Fruit fly (Drosophila melanogaster) whole organism, embryonic: ENCODE measurements around the gene SsRbeta.

Source experiments
- Adf1 ChIP-seq: fragments of 200-800 bp; sonication (Bioruptor generic); IDR thresholded peaks from 2 replicates; pipeline ENCODE4 v1.3.6; 2022; ENCODE audit warnings: missing biosample characterization, missing genetic modification characterization
- CG10209 ChIP-seq: fragments of 200-800 bp; sonication (Bioruptor generic); optimal IDR thresholded peaks from 3 replicates; lab custom pipeline; 2017; ENCODE audit warnings: missing biosample characterization, mild to moderate bottlenecking, missing genetic modification characterization, missing genetic modification reagents
- CG10274 ChIP-seq: fragments of 200-800 bp; sonication (Bioruptor generic); optimal IDR thresholded peaks from 3 replicates; lab custom pipeline; 2017; ENCODE audit warnings: missing biosample characterization, mild to moderate bottlenecking, missing genetic modification characterization
- CG10565 ChIP-seq: fragments of 200-800 bp; sonication (Bioruptor generic); optimal IDR thresholded peaks from 3 replicates; lab custom pipeline; 2016; ENCODE audit warnings: missing biosample characterization, mild to moderate bottlenecking, missing genetic modification characterization
- CG11398 ChIP-seq: fragments of 200-800 bp; sonication (Bioruptor generic); optimal IDR thresholded peaks from 2 replicates; lab custom pipeline; 2016; ENCODE audit warnings: missing biosample characterization, missing genetic modification characterization
- CG12219 ChIP-seq: fragments of 200-800 bp; sonication (Bioruptor generic); optimal IDR thresholded peaks from 3 replicates; lab custom pipeline; 2018; ENCODE audit warnings: missing biosample characterization, mild to moderate bottlenecking, missing genetic modification characterization
- CG12391 ChIP-seq: fragments of 200-800 bp; sonication (Bioruptor generic); optimal IDR thresholded peaks from 3 replicates; lab custom pipeline; 2018; ENCODE audit warnings: missing biosample characterization, mild to moderate bottlenecking, missing genetic modification characterization, moderate library complexity
- CG13894 ChIP-seq: fragments of 200-800 bp; sonication (Bioruptor generic); optimal IDR thresholded peaks from 3 replicates; lab custom pipeline; 2018; ENCODE audit warnings: missing biosample characterization, mild to moderate bottlenecking, missing genetic modification characterization, moderate library complexity
- CG14050 ChIP-seq: fragments of 200-800 bp; sonication (Bioruptor generic); IDR thresholded peaks from 3 replicates; pipeline ENCODE4 v1.3.6; 2022; ENCODE audit warnings: missing biosample characterization, missing genetic modification characterization
- CG14667 ChIP-seq: fragments of 200-800 bp; sonication (Bioruptor generic); IDR thresholded peaks from 2 replicates; pipeline ENCODE4 v1.3.6; 2022; ENCODE audit warnings: missing biosample characterization, missing genetic modification characterization
- CG16813 ChIP-seq: fragments of 200-800 bp; sonication (Bioruptor generic); IDR thresholded peaks from 3 replicates; pipeline ENCODE4 v1.3.6; 2022; ENCODE audit warnings: missing biosample characterization, missing genetic modification characterization; ENCODE audit not compliant: partially characterized antibody
- CG17829 ChIP-seq: fragments of 200-800 bp; optimal IDR thresholded peaks from 2 replicates; lab custom pipeline; 2019; ENCODE audit warnings: missing biosample characterization, mild to moderate bottlenecking, missing genetic modification characterization, moderate library complexity
- CG2678 ChIP-seq: fragments of 200-800 bp; sonication (Bioruptor generic); optimal IDR thresholded peaks from 3 replicates; lab custom pipeline; 2019; ENCODE audit warnings: missing biosample characterization, mild to moderate bottlenecking, missing genetic modification characterization, moderate library complexity
- CG33213 ChIP-seq: fragments of 200-800 bp; sonication (Bioruptor generic); optimal IDR thresholded peaks from 3 replicates; lab custom pipeline; 2016; ENCODE audit warnings: missing biosample characterization, missing genetic modification characterization
- CG42726 ChIP-seq: fragments of 200-800 bp; sonication (Bioruptor generic); IDR thresholded peaks from 2 replicates; pipeline ENCODE4 v1.3.6; 2022; ENCODE audit warnings: missing biosample characterization, missing genetic modification characterization; ENCODE audit not compliant: partially characterized antibody
- CG4282 ChIP-seq: fragments of 200-800 bp; sonication (Bioruptor generic); optimal IDR thresholded peaks from 2 replicates; lab custom pipeline; 2016; ENCODE audit warnings: missing biosample characterization, missing genetic modification characterization
- CG4707 ChIP-seq: fragments of 200-800 bp; sonication (Bioruptor generic); optimal IDR thresholded peaks from 2 replicates; lab custom pipeline; 2018; ENCODE audit warnings: missing biosample characterization, mild to moderate bottlenecking, missing genetic modification characterization, moderate library complexity
- CG6854 ChIP-seq: fragments of 200-800 bp; sonication (Bioruptor generic); optimal IDR thresholded peaks from 3 replicates; lab custom pipeline; 2017; ENCODE audit warnings: missing biosample characterization, mild to moderate bottlenecking, missing genetic modification characterization
- CG8359 ChIP-seq: fragments of 200-800 bp; sonication (Bioruptor generic); optimal IDR thresholded peaks from 2 replicates; lab custom pipeline; 2017; ENCODE audit warnings: missing biosample characterization, mild to moderate bottlenecking, missing genetic modification characterization, borderline replicate concordance
- CG8388 ChIP-seq: fragments of 200-800 bp; sonication (Bioruptor generic); optimal IDR thresholded peaks from 2 replicates; lab custom pipeline; 2019; ENCODE audit warnings: missing biosample characterization, mild to moderate bottlenecking, missing genetic modification characterization, moderate library complexity
- CG9215 ChIP-seq: fragments of 200-800 bp; sonication (Bioruptor generic); IDR thresholded peaks from 2 replicates; pipeline ENCODE4 v1.3.6; 2022; ENCODE audit warnings: missing biosample characterization, missing genetic modification characterization
- Doc2 ChIP-seq: fragments of 200-800 bp; sonication (Bioruptor generic); IDR thresholded peaks from 2 replicates; pipeline ENCODE4 v1.3.6; 2022; ENCODE audit warnings: missing biosample characterization, missing genetic modification characterization
- Dref ChIP-seq: fragments of 200-800 bp; sonication (Bioruptor generic); IDR thresholded peaks from 2 replicates; pipeline ENCODE4 v1.3.6; 2022; ENCODE audit warnings: missing biosample characterization, missing genetic modification characterization
- ERR ChIP-seq: fragments of 200-800 bp; sonication (Bioruptor generic); optimal IDR thresholded peaks from 2 replicates; lab custom pipeline; 2016; ENCODE audit warnings: missing biosample characterization, missing genetic modification characterization
- Ets65A ChIP-seq: fragments of 200-800 bp; sonication (Bioruptor generic); peaks from one replicate; lab custom pipeline; 2016; ENCODE audit warnings: missing biosample characterization, missing genetic modification characterization
- Fer2 ChIP-seq: fragments of 200-800 bp; sonication (Bioruptor generic); optimal IDR thresholded peaks from 2 replicates; lab custom pipeline; 2018; ENCODE audit warnings: missing biosample characterization, mild to moderate bottlenecking, missing genetic modification characterization, moderate library complexity
- HLHmδ ChIP-seq: fragments of 200-800 bp; sonication (Bioruptor generic); optimal IDR thresholded peaks from 2 replicates; lab custom pipeline; 2018; ENCODE audit warnings: missing biosample characterization, mild to moderate bottlenecking, missing genetic modification characterization, moderate library complexity
- Hand ChIP-seq: fragments of 200-800 bp; sonication (Bioruptor generic); optimal IDR thresholded peaks from 2 replicates; lab custom pipeline; 2017; ENCODE audit warnings: mild to moderate bottlenecking, missing biosample characterization, missing genetic modification reagents, missing genetic modification characterization
- Hr3 ChIP-seq: fragments of 200-800 bp; sonication (Bioruptor generic); optimal IDR thresholded peaks from 3 replicates; lab custom pipeline; 2016; ENCODE audit warnings: missing biosample characterization, missing genetic modification characterization
- Hr78 ChIP-seq, 2 experiments: fragments of 200-800 bp in 1 of 2; fragments of >200 bp in 1 of 2; sonication (Bioruptor generic) in 1 of 2; optimal IDR thresholded peaks; 2 replicates each; lab custom pipeline; 2017 to 2019; ENCODE audit warnings: missing biosample characterization in 2 of 2, missing genetic modification characterization in 2 of 2, mild to moderate bottlenecking in 1 of 2, moderate library complexity in 1 of 2
- Mes4 ChIP-seq: fragments of 200-800 bp; sonication (Bioruptor generic); optimal IDR thresholded peaks from 2 replicates; lab custom pipeline; 2016; ENCODE audit warnings: missing biosample characterization, missing genetic modification characterization
- NfI ChIP-seq: fragments of 200-800 bp; sonication (Bioruptor generic); optimal IDR thresholded peaks from 3 replicates; lab custom pipeline; 2018; ENCODE audit warnings: missing biosample characterization, mild to moderate bottlenecking, missing genetic modification characterization, moderate library complexity
- Pdp1 ChIP-seq, 2 experiments: fragments of 200-800 bp; sonication (Bioruptor generic); optimal IDR thresholded peaks; 3 replicates each; lab custom pipeline; 2016; ENCODE audit warnings: missing biosample characterization in 2 of 2, missing genetic modification characterization in 2 of 2, mild to moderate bottlenecking in 1 of 2, moderate library complexity in 1 of 2
- Ravus ChIP-seq: fragments of 200-800 bp; sonication (Bioruptor generic); IDR thresholded peaks from 2 replicates; pipeline ENCODE4 v1.3.6; 2022; ENCODE audit warnings: missing biosample characterization, missing genetic modification characterization
- ac ChIP-seq: fragments of 200-800 bp; sonication (Bioruptor generic); optimal IDR thresholded peaks from 3 replicates; lab custom pipeline; 2017; ENCODE audit warnings: missing biosample characterization, mild to moderate bottlenecking, missing genetic modification characterization
- al ChIP-seq: fragments of 200-800 bp; sonication (Bioruptor generic); IDR thresholded peaks from 2 replicates; pipeline ENCODE4 v1.3.6; 2022; ENCODE audit warnings: missing biosample characterization, missing genetic modification characterization
- br ChIP-seq: fragments of >200 bp; optimal IDR thresholded peaks from 2 replicates; lab custom pipeline; 2017
- cas ChIP-seq: fragments of 200-800 bp; sonication (Bioruptor generic); IDR thresholded peaks from 2 replicates; pipeline ENCODE4 v1.3.6; 2022; ENCODE audit warnings: missing biosample characterization, missing genetic modification characterization
- crol ChIP-seq: fragments of 200-800 bp; sonication (Bioruptor generic); IDR thresholded peaks from 2 replicates; pipeline ENCODE4 v1.3.6; 2022; ENCODE audit warnings: missing biosample characterization, missing genetic modification characterization
- danr ChIP-seq: fragments of 200-800 bp; sonication (Bioruptor generic); IDR thresholded peaks from 2 replicates; pipeline ENCODE4 v1.3.6; 2022; ENCODE audit warnings: missing biosample characterization, missing genetic modification characterization
- fd64A ChIP-seq: fragments of 200-800 bp; sonication (Bioruptor generic); optimal IDR thresholded peaks from 3 replicates; lab custom pipeline; 2018; ENCODE audit warnings: missing biosample characterization, mild to moderate bottlenecking, missing genetic modification characterization
- fd96Cb ChIP-seq: fragments of 200-800 bp; sonication (Bioruptor generic); optimal IDR thresholded peaks from 2 replicates; lab custom pipeline; 2018; ENCODE audit warnings: missing biosample characterization, mild to moderate bottlenecking, missing genetic modification characterization, moderate library complexity
- grn ChIP-seq: fragments of 200-800 bp; sonication (Bioruptor generic); optimal IDR thresholded peaks from 3 replicates; lab custom pipeline; 2017; ENCODE audit warnings: missing biosample characterization, missing genetic modification characterization
- hth ChIP-seq: fragments of >200 bp; optimal IDR thresholded peaks from 2 replicates; lab custom pipeline; 2017; ENCODE audit warnings: inconsistent platforms
- ind ChIP-seq: fragments of 200-800 bp; sonication (Bioruptor generic); optimal IDR thresholded peaks from 3 replicates; lab custom pipeline; 2016; ENCODE audit warnings: missing biosample characterization, missing genetic modification characterization
- nerfin-1 ChIP-seq: fragments of 200-800 bp; sonication (Bioruptor generic); optimal IDR thresholded peaks from 3 replicates; lab custom pipeline; 2019; ENCODE audit warnings: missing biosample characterization, mild to moderate bottlenecking, missing genetic modification characterization, moderate library complexity
- pzg ChIP-seq: fragments of 200-800 bp; sonication (Bioruptor generic); optimal IDR thresholded peaks from 3 replicates; lab custom pipeline; 2018; ENCODE audit warnings: missing biosample characterization, mild to moderate bottlenecking, missing genetic modification characterization, moderate library complexity
- trh ChIP-seq: fragments of 200-800 bp; sonication (Bioruptor generic); optimal IDR thresholded peaks from 2 replicates; lab custom pipeline; 2016; ENCODE audit warnings: missing biosample characterization, missing genetic modification characterization
- ttk ChIP-seq: fragments of 200-800 bp; sonication (Bioruptor generic); IDR thresholded peaks from 2 replicates; pipeline ENCODE4 v2.1.2; 2022; ENCODE audit warnings: missing biosample characterization, missing genetic modification characterization
- unpg ChIP-seq: fragments of 200-800 bp; sonication (Bioruptor generic); optimal IDR thresholded peaks from 3 replicates; lab custom pipeline; 2018; ENCODE audit warnings: missing biosample characterization, mild to moderate bottlenecking, missing genetic modification characterization, moderate library complexity

Gene SsRbeta

DNA sequence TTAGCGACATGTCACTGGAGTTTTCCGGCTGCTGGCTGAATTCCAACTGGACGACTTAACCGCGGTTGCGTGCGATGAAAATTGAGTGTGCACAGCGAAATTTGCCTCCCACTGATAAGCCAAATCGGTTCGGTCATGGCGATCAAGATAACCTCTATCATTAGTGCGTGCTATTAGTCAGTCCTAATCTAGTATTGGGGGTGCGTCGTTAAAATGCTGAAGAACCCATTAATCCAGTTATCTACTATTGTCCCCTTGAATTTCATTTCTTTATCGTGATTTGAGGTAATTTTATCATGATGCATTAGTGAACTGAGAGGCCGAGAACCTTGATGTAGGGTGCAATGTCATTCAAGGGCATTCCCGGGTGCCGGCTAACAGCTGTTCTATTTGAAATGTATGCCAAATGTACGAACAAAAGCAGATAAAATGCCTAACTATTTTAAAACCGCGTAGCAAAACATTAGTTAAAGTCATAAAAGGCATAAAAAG is 890 bp upstream of the SsRbeta start, which contains the start of gene Pgm1 (continued):
- peak; percentile 51 for TF ChIP-seq trh
- peak; percentile 55 for TF ChIP-seq CG4707 (GFP tag; lab: Kevin White, UChicago)
- TF ChIP-seq Ets65A (GFP tag; lab: Kevin White, UChicago) = peak; percentile 98
- TF ChIP-seq Hr78 (GFP tag; optimal IDR thresholded peaks at IDR 0.05; lab: Kevin White, UChicago) = peak in 1 of 2 experiments; percentile 80
- TF ChIP-seq cas (GFP tag; lab: Robert Waterston, UW) = peak; percentile 49; the same call in 1 of the 2 replicates
- peak; percentile 88 for TF ChIP-seq CG2678
- no peak for TF ChIP-seq hth (lab: Kevin White, UChicago)
- no peak for TF ChIP-seq Doc2
- peak; percentile 100 for TF ChIP-seq ERR (GFP tag; lab: Kevin White, UChicago)
- TF ChIP-seq CG12391 (tag; lab: Kevin White, UChicago) = peak; percentile 68
- peak; percentile 64 for TF ChIP-seq Fer2
- TF ChIP-seq fd96Cb (tag; lab: Kevin White, UChicago) = peak; percentile 73
- TF ChIP-seq CG17829 (tag; lab: Kevin White, UChicago) = peak; percentile 80
- no peak for TF ChIP-seq CG16813 (GFP tag; lab: Robert Waterston, UW)
- peak; percentile 37 for TF ChIP-seq CG8359 (GFP tag; lab: Kevin White, UChicago)
- TF ChIP-seq HLHmδ (GFP tag; lab: Kevin White, UChicago) = no peak
- TF ChIP-seq fd64A = peak; percentile 69
- TF ChIP-seq crol = no peak
- TF ChIP-seq CG10209 (GFP tag; lab: Kevin White, UChicago) = peak; percentile 78
- TF ChIP-seq nerfin-1 (tag; lab: Kevin White, UChicago) = peak; percentile 76
- peak; percentile 39; the same call in 1 of the 2 replicates for TF ChIP-seq Adf1 (GFP tag; lab: Robert Waterston, UW)
- peak; percentile 31 for TF ChIP-seq pzg
- peak; percentile 85 to 87 for TF ChIP-seq Pdp1 (GFP tag; optimal IDR thresholded peaks at IDR 0.05; lab: Kevin White, UChicago)
- peak; percentile 96 for TF ChIP-seq grn (GFP tag; lab: Kevin White, UChicago)
- TF ChIP-seq CG14050 (GFP tag; lab: Robert Waterston, UW) = peak; percentile 61
- TF ChIP-seq CG10274 = peak; percentile 100
- peak; percentile 87 for TF ChIP-seq CG11398 (GFP tag; lab: Kevin White, UChicago)
- TF ChIP-seq Dref (GFP tag; lab: Robert Waterston, UW) = no peak
- peak; percentile 85 for TF ChIP-seq CG33213 (GFP tag; lab: Kevin White, UChicago)
- TF ChIP-seq CG14667 (GFP tag; lab: Robert Waterston, UW) = peak; percentile 69; the same call in 1 of the 2 replicates
- TF ChIP-seq unpg (GFP tag; lab: Kevin White, UChicago) = no peak
- TF ChIP-seq CG42726 = peak; percentile 42; the same call in 1 of the 2 replicates
- TF ChIP-seq CG8388 (GFP tag; lab: Kevin White, UChicago) = peak; percentile 64
- TF ChIP-seq ac (GFP tag; lab: Kevin White, UChicago) = peak; percentile 69
- TF ChIP-seq CG13894 (tag; lab: Kevin White, UChicago) = no peak
- TF ChIP-seq CG12219 (GFP tag; lab: Kevin White, UChicago) = peak; percentile 84
- peak; percentile 77 for TF ChIP-seq Hand (GFP tag; lab: Kevin White, UChicago)
- TF ChIP-seq CG4282 (GFP tag; lab: Kevin White, UChicago) = peak; percentile 87
- peak; percentile 64 for TF ChIP-seq ttk (GFP tag; lab: Robert Waterston, UW)
- peak; percentile 72 for TF ChIP-seq CG6854 (GFP tag; lab: Kevin White, UChicago)
- peak; percentile 66 for TF ChIP-seq al (GFP tag; lab: Robert Waterston, UW)
- TF ChIP-seq CG10565 (GFP tag; lab: Kevin White, UChicago) = peak; percentile 10
- peak; percentile 80 for TF ChIP-seq Hr3 (GFP tag; lab: Kevin White, UChicago)
- no peak for TF ChIP-seq Ravus (GFP tag; lab: Robert Waterston, UW)
- peak; percentile 64; the same call in 1 of the 2 replicates for TF ChIP-seq CG9215 (GFP tag; lab: Robert Waterston, UW)
- peak; percentile 40; the same call in 1 of the 2 replicates for TF ChIP-seq danr (GFP tag; lab: Robert Waterston, UW)
- peak; percentile 90 for TF ChIP-seq ind (GFP tag; lab: Kevin White, UChicago)
- no peak for TF ChIP-seq NfI (GFP tag; lab: Kevin White, UChicago)
- TF ChIP-seq br (lab: Kevin White, UChicago) = no peak
- peak; percentile 85 for TF ChIP-seq Mes4 (GFP tag; lab: Kevin White, UChicago)
